Worm (Caenorhabditis elegans) whole organism, L4 larva: ENCODE data around the gene Y17G7B.12.
A peak's percentile ranks its signal among the peaks of the same experiment; 100 is the strongest.

Experiments used
- F10B5.3 ChIP-seq: sonication (generic microtip); optimal IDR thresholded peaks from 2 replicates; lab custom pipeline; 2016; ENCODE audit warnings: mild to moderate bottlenecking, missing genetic modification characterization, missing compliant biosample characterization
- F37D6.2 ChIP-seq: sonication (generic microtip); optimal IDR thresholded peaks from 2 replicates; lab custom pipeline; 2016; ENCODE audit warnings: mild to moderate bottlenecking, missing genetic modification characterization, missing compliant biosample characterization
- F49E8.2 ChIP-seq: sonication (generic microtip); optimal IDR thresholded peaks from 2 replicates; lab custom pipeline; 2016; ENCODE audit warnings: missing compliant biosample characterization, mild to moderate bottlenecking, missing genetic modification characterization, borderline replicate concordance
- ZK337.2 ChIP-seq: fragments of 200-800 bp; sonication (Bioruptor generic); IDR thresholded peaks from 2 replicates; pipeline ENCODE4 v1.3.6; 2022; ENCODE audit warnings: missing genetic modification reagents, missing genetic modification characterization, missing compliant biosample characterization
- ZK546.5 ChIP-seq, 2 experiments: sonication (generic microtip); optimal IDR thresholded peaks; 2 replicates each; lab custom pipeline; 2017; ENCODE audit warnings: missing biosample characterization in 2 of 2, missing genetic modification characterization in 2 of 2
- aha-1 ChIP-seq: fragments of 150-350 bp; peaks from one replicate; lab custom pipeline; 2014; ENCODE audit warnings: missing biosample characterization, missing genetic modification characterization
- aly-2 ChIP-seq: sonication (generic microtip); optimal IDR thresholded peaks from 2 replicates; lab custom pipeline; 2018; ENCODE audit warnings: missing biosample characterization, missing genetic modification characterization
- ama-1 ChIP-seq: fragments of 150-350 bp; optimal IDR thresholded peaks from 2 replicates; lab custom pipeline; 2014; ENCODE audit warnings: inconsistent platforms, mixed read lengths
- ceh-20 ChIP-seq: fragments of 200-800 bp; sonication (Bioruptor generic); IDR thresholded peaks from 2 replicates; pipeline ENCODE4 v1.3.6; 2022; ENCODE audit warnings: missing genetic modification reagents, missing genetic modification characterization, missing compliant biosample characterization
- ceh-28 ChIP-seq: fragments of 150-350 bp; optimal IDR thresholded peaks from 2 replicates; lab custom pipeline; 2014; ENCODE audit warnings: missing biosample characterization, missing genetic modification reagents, missing genetic modification characterization
- ceh-32 ChIP-seq: sonication (generic microtip); optimal IDR thresholded peaks from 2 replicates; lab custom pipeline; 2016; ENCODE audit warnings: mild to moderate bottlenecking, missing genetic modification characterization, missing compliant biosample characterization; ENCODE audit not compliant: poor library complexity
- ceh-44 ChIP-seq: fragments of 200-800 bp; sonication (Bioruptor generic); IDR thresholded peaks from 2 replicates; pipeline ENCODE4 v1.3.6; 2022; ENCODE audit warnings: missing genetic modification reagents, missing genetic modification characterization, missing compliant biosample characterization
- ceh-82 ChIP-seq: sonication (generic microtip); optimal IDR thresholded peaks from 2 replicates; lab custom pipeline; 2017; ENCODE audit warnings: missing biosample characterization, missing genetic modification characterization
- ctbp-1 ChIP-seq: fragments of 200-800 bp; sonication (Bioruptor generic); IDR thresholded peaks from 2 replicates; pipeline ENCODE4 v1.3.6; 2022; ENCODE audit warnings: missing genetic modification reagents, missing genetic modification characterization, missing compliant biosample characterization
- daf-12 ChIP-seq: fragments of 150-350 bp; optimal IDR thresholded peaks from 2 replicates; lab custom pipeline; 2014; ENCODE audit warnings: missing biosample characterization, missing genetic modification reagents, missing genetic modification characterization
- daf-16 ChIP-seq, 3 experiments: sonication (generic microtip); optimal IDR thresholded peaks; 2 replicates each; lab custom pipeline; 2016 to 2017; ENCODE audit warnings: missing genetic modification characterization in 3 of 3, missing genetic modification reagents in 3 of 3, mild to moderate bottlenecking in 2 of 3, missing compliant biosample characterization in 2 of 3, missing biosample characterization in 1 of 3, moderate library complexity in 1 of 3
- daf-8 ChIP-seq: fragments of 200-800 bp; sonication (Bioruptor generic); IDR thresholded peaks from 2 replicates; pipeline ENCODE4 v1.3.6; 2022; ENCODE audit warnings: missing genetic modification characterization, missing compliant biosample characterization
- dmd-9 ChIP-seq: fragments of 200-800 bp; sonication (Bioruptor generic); IDR thresholded peaks from 2 replicates; pipeline ENCODE4 v1.3.6; 2022; ENCODE audit warnings: missing genetic modification reagents, missing genetic modification characterization, missing compliant biosample characterization
- dpl-1 ChIP-seq: fragments of 150-350 bp; optimal IDR thresholded peaks from 2 replicates; lab custom pipeline; 2014; ENCODE audit warnings: missing biosample characterization, missing genetic modification reagents, missing genetic modification characterization
- dve-1 ChIP-seq: sonication (generic microtip); optimal IDR thresholded peaks from 2 replicates; lab custom pipeline; 2017; ENCODE audit warnings: antibody characterized with exemption, mild to moderate bottlenecking, missing genetic modification characterization, missing compliant biosample characterization; ENCODE audit not compliant: insufficient read depth
- egl-43 ChIP-seq: fragments of 200-800 bp; sonication (Bioruptor generic); IDR thresholded peaks from 2 replicates; pipeline ENCODE4 v1.3.6; 2022; ENCODE audit warnings: missing genetic modification reagents, missing genetic modification characterization, missing compliant biosample characterization
- gei-8 ChIP-seq: fragments of 200-800 bp; sonication (Bioruptor generic); optimal IDR thresholded peaks from 2 replicates; lab custom pipeline; 2018; ENCODE audit warnings: mild to moderate bottlenecking, missing genetic modification characterization, missing compliant biosample characterization
- hif-1 ChIP-seq, 2 experiments: sonication (generic microtip); optimal IDR thresholded peaks; 2 replicates each; lab custom pipeline; 2016 to 2017; ENCODE audit warnings: missing compliant biosample characterization in 2 of 2, missing genetic modification characterization in 2 of 2, missing genetic modification reagents in 2 of 2, missing genotype in 2 of 2, mild to moderate bottlenecking in 1 of 2
- hlh-11 ChIP-seq: fragments of 200-800 bp; sonication (Bioruptor generic); optimal IDR thresholded peaks from 2 replicates; lab custom pipeline; 2018; ENCODE audit warnings: mild to moderate bottlenecking, missing genetic modification characterization, missing compliant biosample characterization
- lim-7 ChIP-seq: fragments of 200-800 bp; sonication (Bioruptor generic); IDR thresholded peaks from 2 replicates; pipeline ENCODE4 v1.3.6; 2022; ENCODE audit warnings: missing genetic modification characterization, missing compliant biosample characterization
- lin-13 ChIP-seq: fragments of 150-350 bp; optimal IDR thresholded peaks from 2 replicates; lab custom pipeline; 2014; ENCODE audit warnings: missing biosample characterization, missing genetic modification reagents, missing genetic modification characterization
- lin-15B ChIP-seq: fragments of 150-350 bp; sonication (generic microtip); optimal IDR thresholded peaks from 3 replicates; lab custom pipeline; 2014; ENCODE audit warnings: missing biosample characterization, missing genetic modification characterization
- lsy-2 ChIP-seq, 2 experiments: fragments of 150-350 bp in 1 of 2; sonication (generic microtip) in 1 of 2; optimal IDR thresholded peaks; 2 replicates each; lab custom pipeline; 2014 to 2017; ENCODE audit warnings: missing biosample characterization in 2 of 2, missing genetic modification characterization in 2 of 2
- mdl-1 ChIP-seq, 2 experiments: fragments of 150-350 bp in 1 of 2; sonication (generic microtip) in 1 of 2; optimal IDR thresholded peaks; 2 replicates each; lab custom pipeline; 2014 to 2017; ENCODE audit warnings: missing biosample characterization in 2 of 2, missing genetic modification characterization in 2 of 2
- mep-1 ChIP-seq: fragments of 150-350 bp; sonication (generic microtip); optimal IDR thresholded peaks from 3 replicates; lab custom pipeline; 2014; ENCODE audit warnings: missing biosample characterization, missing genetic modification characterization
- mxl-3 ChIP-seq: fragments of 200-800 bp; sonication (Bioruptor generic); optimal IDR thresholded peaks from 2 replicates; lab custom pipeline; 2018; ENCODE audit warnings: mild to moderate bottlenecking, missing genetic modification characterization, missing compliant biosample characterization
- nhr-102 ChIP-seq: sonication (generic microtip); optimal IDR thresholded peaks from 2 replicates; lab custom pipeline; 2016; ENCODE audit warnings: mild to moderate bottlenecking, missing genetic modification characterization, moderate library complexity, missing compliant biosample characterization
- nhr-11 ChIP-seq: fragments of 150-350 bp; optimal IDR thresholded peaks from 2 replicates; lab custom pipeline; 2014; ENCODE audit warnings: missing biosample characterization, missing genetic modification characterization
- nhr-111 ChIP-seq: fragments of 200-800 bp; sonication (Bioruptor generic); optimal IDR thresholded peaks from 2 replicates; lab custom pipeline; 2018; ENCODE audit warnings: mild to moderate bottlenecking, missing genetic modification characterization, missing compliant biosample characterization
- nhr-25 ChIP-seq: sonication (generic microtip); optimal IDR thresholded peaks from 2 replicates; lab custom pipeline; 2017; ENCODE audit warnings: missing genetic modification characterization, mild to moderate bottlenecking, missing compliant biosample characterization, antibody characterized with exemption, moderate library complexity, borderline replicate concordance; ENCODE audit not compliant: insufficient read depth
- nhr-28 ChIP-seq: fragments of 150-350 bp; optimal IDR thresholded peaks from 2 replicates; lab custom pipeline; 2014; ENCODE audit warnings: missing biosample characterization, missing genetic modification characterization
- nhr-41 ChIP-seq: fragments of 200-800 bp; sonication (Bioruptor generic); IDR thresholded peaks from 2 replicates; pipeline ENCODE4 v1.3.6; 2022; ENCODE audit warnings: missing genetic modification reagents, missing genetic modification characterization, missing compliant biosample characterization
- nhr-6 ChIP-seq: fragments of 150-350 bp; optimal IDR thresholded peaks from 2 replicates; lab custom pipeline; 2014; ENCODE audit warnings: missing biosample characterization, missing genetic modification characterization
- nhr-77 ChIP-seq: fragments of 150-350 bp; optimal IDR thresholded peaks from 2 replicates; lab custom pipeline; 2014; ENCODE audit warnings: missing biosample characterization, missing genetic modification characterization
- php-3 ChIP-seq: fragments of 200-800 bp; sonication (Bioruptor generic); IDR thresholded peaks from 2 replicates; pipeline ENCODE4 v1.3.6; 2022; ENCODE audit warnings: missing genetic modification reagents, missing genetic modification characterization, missing compliant biosample characterization
- pqm-1 ChIP-seq: sonication (generic microtip); optimal IDR thresholded peaks from 2 replicates; lab custom pipeline; 2017; ENCODE audit warnings: missing biosample characterization, missing genetic modification characterization
- rbr-2 ChIP-seq: sonication (generic microtip); optimal IDR thresholded peaks from 2 replicates; lab custom pipeline; 2016; ENCODE audit warnings: missing genotype, missing genetic modification characterization, missing compliant biosample characterization
- sdz-12 ChIP-seq: fragments of 200-800 bp; sonication (Bioruptor generic); optimal IDR thresholded peaks from 2 replicates; lab custom pipeline; 2018; ENCODE audit warnings: mild to moderate bottlenecking, missing genetic modification characterization, missing compliant biosample characterization
- skn-1 ChIP-seq: fragments of 150-350 bp; optimal IDR thresholded peaks from 2 replicates; lab custom pipeline; 2014; ENCODE audit warnings: missing biosample characterization, missing genetic modification characterization
- snpc-1.2 ChIP-seq: fragments of 200-800 bp; sonication (Bioruptor generic); IDR thresholded peaks from 2 replicates; pipeline ENCODE4 v1.3.6; 2022; ENCODE audit warnings: missing genetic modification reagents, missing genetic modification characterization, missing compliant biosample characterization
- snpc-4 ChIP-seq: fragments of 150-350 bp; optimal IDR thresholded peaks from 2 replicates; lab custom pipeline; 2014; ENCODE audit warnings: missing biosample characterization, missing genetic modification characterization
- spr-1 ChIP-seq: sonication (generic microtip); optimal IDR thresholded peaks from 2 replicates; lab custom pipeline; 2016; ENCODE audit warnings: mild to moderate bottlenecking, missing genetic modification characterization, missing compliant biosample characterization
- tra-1 ChIP-seq: fragments of 200-800 bp; sonication (Bioruptor generic); IDR thresholded peaks from 2 replicates; pipeline ENCODE4 v1.3.6; 2022; ENCODE audit warnings: missing genetic modification reagents, missing genetic modification characterization, missing compliant biosample characterization
- vab-7 ChIP-seq: fragments of 200-800 bp; sonication (Bioruptor generic); IDR thresholded peaks from 2 replicates; pipeline ENCODE4 v1.3.6; 2022; ENCODE audit warnings: missing genetic modification reagents, missing genetic modification characterization, missing compliant biosample characterization
- zag-1 ChIP-seq: fragments of 150-350 bp; optimal IDR thresholded peaks from 2 replicates; lab custom pipeline; 2014; ENCODE audit warnings: missing biosample characterization, missing genetic modification characterization
- zip-2 ChIP-seq: fragments of 150-350 bp; optimal IDR thresholded peaks from 2 replicates; lab custom pipeline; 2014; ENCODE audit warnings: missing biosample characterization, missing genetic modification characterization
- ztf-7 ChIP-seq: fragments of 150-350 bp; optimal IDR thresholded peaks from 2 replicates; lab custom pipeline; 2014; ENCODE audit warnings: missing biosample characterization, missing genetic modification characterization

Gene Y17G7B.12

ce11 chrII:12050607-12051006 lies 26.9 kb downstream of the Y17G7B.12 start (continued):
- TF ChIP-seq nhr-41 (GFP tag; lab: Robert Waterston, UW) (no peak), nhr-11 (tag; lab: Kevin White, UChicago) (no peak), mxl-3 (no peak), vab-7 (no peak), dmd-9 (GFP tag; lab: Robert Waterston, UW) (no peak), aha-1 (tag; lab: Kevin White, UChicago) (no peak), daf-8 (GFP tag; lab: Robert Waterston, UW) (no peak), zag-1 (tag; lab: Kevin White, UChicago) (no peak), snpc-1.2 (GFP tag; lab: Robert Waterston, UW) (no peak), egl-43 (GFP tag; lab: Robert Waterston, UW) (no peak), php-3 (GFP tag; lab: Robert Waterston, UW) (no peak), nhr-102 (tag; lab: Kevin White, UChicago) (no peak), ceh-82 (tag; lab: Kevin White, UChicago) (no peak), mdl-1 (tag; optimal IDR thresholded peaks at IDR 0.05; lab: Kevin White, UChicago) (peak in 1 of 2 experiments; percentile 84), tra-1 (no peak), ceh-28 (tag; lab: Kevin White, UChicago) (no peak), sdz-12 (GFP tag; lab: Kevin White, UChicago) (no peak), ZK546.5 (tag; optimal IDR thresholded peaks at IDR 0.05; lab: Kevin White, UChicago) (no peak), ama-1 (no peak), spr-1 (tag; lab: Kevin White, UChicago) (no peak), dve-1 (peak; percentile 32), zip-2 (tag; lab: Kevin White, UChicago) (no peak), nhr-28 (peak; percentile 97), ceh-20 (GFP tag; lab: Robert Waterston, UW) (no peak), lsy-2 (tag; optimal IDR thresholded peaks at IDR 0.05; lab: Kevin White, UChicago) (peak in 1 of 2 experiments; percentile 53), pqm-1 (tag; lab: Kevin White, UChicago) (no peak), nhr-25 (tag; lab: Kevin White, UChicago) (peak; percentile 27), hlh-11 (peak; percentile 57), F37D6.2 (tag; lab: Kevin White, UChicago) (no peak), lim-7 (GFP tag; lab: Robert Waterston, UW) (no peak), aly-2 (tag; lab: Kevin White, UChicago) (no peak), F49E8.2 (tag; lab: Kevin White, UChicago) (no peak), nhr-77 (tag; lab: Kevin White, UChicago) (no peak), ztf-7 (tag; lab: Kevin White, UChicago) (peak; percentile 53), F10B5.3 (tag; lab: Kevin White, UChicago) (no peak), ceh-32 (tag; lab: Kevin White, UChicago) (no peak), daf-12 (tag; lab: Kevin White, UChicago) (no peak), daf-16 (GFP tag; optimal IDR thresholded peaks at IDR 0.05; lab: Kevin White, UChicago) (no peak), daf-16 (tag; optimal IDR thresholded peaks at IDR 0.05; lab: Kevin White, UChicago) (peak; percentile 26), nhr-111 (GFP tag; lab: Kevin White, UChicago) (no peak), nhr-6 (peak; percentile 26), ceh-44 (no peak), snpc-4 (tag; lab: Kevin White, UChicago) (no peak), rbr-2 (tag; lab: Kevin White, UChicago) (no peak), skn-1 (tag; lab: Kevin White, UChicago) (no peak), gei-8 (no peak), ZK337.2 (GFP tag; lab: Robert Waterston, UW) (no peak), dpl-1 (GFP tag; lab: Kevin White, UChicago) (no peak), mep-1 (tag; lab: Kevin White, UChicago) (no peak), lin-13 (GFP tag; lab: Kevin White, UChicago) (no peak), hif-1 (tag; optimal IDR thresholded peaks at IDR 0.05; lab: Kevin White, UChicago) (peak in 1 of 2 experiments; percentile 90), ctbp-1 (no peak), lin-15B (tag; lab: Kevin White, UChicago) (no peak)
